Worm (Caenorhabditis elegans) whole organism, late embryonic: ENCODE measurements around the gene T19C3.7.

Experiments used
- ahr-1 ChIP-seq: sonication (generic microtip); optimal IDR thresholded peaks from 2 replicates; lab custom pipeline; 2016; ENCODE audit warnings: missing genetic modification characterization, missing compliant biosample characterization
- ceh-6 ChIP-seq: fragments of 200-800 bp; sonication (Bioruptor generic); optimal IDR thresholded peaks from 2 replicates; lab custom pipeline; 2018; ENCODE audit warnings: mild to moderate bottlenecking, missing genetic modification characterization, missing compliant biosample characterization
- hlh-30 ChIP-seq: sonication (generic microtip); optimal IDR thresholded peaks from 2 replicates; lab custom pipeline; 2017; ENCODE audit warnings: antibody characterized with exemption, missing genetic modification characterization, missing compliant biosample characterization; ENCODE audit not compliant: insufficient read depth
- pha-4 ChIP-seq: fragments of 150-350 bp; optimal IDR thresholded peaks from 2 replicates; lab custom pipeline; 2018; ENCODE audit warnings: missing biosample characterization, missing genetic modification reagents, missing genetic modification characterization
- pqm-1 ChIP-seq: sonication (generic microtip); optimal IDR thresholded peaks from 2 replicates; lab custom pipeline; 2016; ENCODE audit warnings: missing genetic modification characterization, missing compliant biosample characterization

ce11 chrIII:609549-609948, 26.4 kb downstream of the T19C3.7 start, which contains the start of gene best-17:
- TF ChIP-seq ahr-1 (tag; lab: Kevin White, UChicago) (no peak), ceh-6 (GFP tag; lab: Kevin White, UChicago) (no peak), pha-4 (tag; lab: Kevin White, UChicago) (no peak), hlh-30 (no peak), pqm-1 (tag; lab: Kevin White, UChicago) (no peak)
